Worm (Caenorhabditis elegans) whole organism, L1 larva: ENCODE results near the gene grd-7.

Experiments used
- fkh-10 ChIP-seq: sonication (generic microtip); optimal IDR thresholded peaks from 2 replicates; lab custom pipeline; 2017; ENCODE audit warnings: missing biosample characterization, missing genetic modification reagents, missing genetic modification characterization
- fkh-4 ChIP-seq: sonication (generic microtip); optimal IDR thresholded peaks from 2 replicates; lab custom pipeline; 2016; ENCODE audit warnings: missing compliant biosample characterization, missing genetic modification characterization, borderline replicate concordance
- lin-39 ChIP-seq: fragments of 150-350 bp; optimal IDR thresholded peaks from 2 replicates; lab custom pipeline; 2014; ENCODE audit warnings: missing biosample characterization, missing genetic modification reagents, missing genetic modification characterization
- nhr-19 ChIP-seq: fragments of 200-800 bp; sonication (Bioruptor generic); conservative IDR thresholded peaks from 2 replicates; pipeline ENCODE4 v1.3.6; 2022; ENCODE audit warnings: missing genetic modification characterization, missing compliant biosample characterization
- unc-130 ChIP-seq: fragments of 150-350 bp; optimal IDR thresholded peaks from 2 replicates; lab custom pipeline; 2017; ENCODE audit warnings: missing biosample characterization, missing genetic modification characterization, inconsistent platforms
- unc-62 ChIP-seq: fragments of 150-350 bp; optimal IDR thresholded peaks from 2 replicates; lab custom pipeline; 2014; ENCODE audit warnings: missing biosample characterization, missing genetic modification reagents, missing genetic modification characterization
- zag-1 ChIP-seq: fragments of 150-350 bp; optimal IDR thresholded peaks from 2 replicates; lab custom pipeline; 2014; ENCODE audit warnings: missing biosample characterization, missing genetic modification characterization

DNA sequence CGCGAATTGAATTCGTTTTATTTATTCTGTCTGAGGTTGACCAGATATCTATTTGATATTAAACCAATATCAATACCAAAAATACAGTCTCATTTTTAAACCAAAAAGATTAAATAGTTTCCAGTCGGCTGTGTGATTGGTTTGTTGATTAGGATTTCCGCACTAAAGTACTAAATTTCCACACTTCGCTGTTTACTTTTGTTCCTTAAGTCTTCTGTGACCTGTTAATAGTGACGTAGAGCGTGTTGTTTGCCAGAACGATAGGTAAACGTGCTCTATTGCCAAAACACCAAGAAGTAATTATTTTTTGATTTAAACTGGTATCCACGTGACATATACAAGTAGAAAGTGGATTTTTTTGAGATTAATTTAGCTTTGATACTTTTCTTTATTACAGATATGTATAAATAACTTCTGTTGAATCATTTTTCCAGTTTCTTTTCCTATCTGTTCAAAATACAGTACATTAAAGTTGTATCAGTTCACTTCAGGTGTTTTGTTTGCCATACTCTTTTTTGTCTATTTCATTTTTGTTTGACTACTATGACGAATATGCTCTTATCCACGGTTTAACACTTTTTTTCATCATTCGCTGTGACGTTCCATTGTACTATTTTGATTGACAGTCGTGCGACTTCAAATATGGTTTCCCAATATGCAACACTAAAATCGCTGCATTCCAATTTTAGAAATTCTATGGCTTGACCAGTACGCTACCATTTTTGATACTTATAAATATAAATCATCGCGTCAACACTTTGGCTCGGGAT lies 21.8 kb upstream of the grd-7 start:
- no peak for TF ChIP-seq nhr-19 (GFP tag; lab: Robert Waterston, UW)
- TF ChIP-seq zag-1 (tag; lab: Kevin White, UChicago) = no peak
- TF ChIP-seq unc-62 (GFP tag; lab: Kevin White, UChicago) = no peak
- TF ChIP-seq fkh-10 (GFP tag; lab: Kevin White, UChicago) = no peak
- TF ChIP-seq fkh-4 = no peak
- TF ChIP-seq unc-130 (tag; lab: Kevin White, UChicago) = no peak
- no peak for TF ChIP-seq lin-39
